Worm (Caenorhabditis elegans) whole organism, mixed stage, embryonic: ENCODE measurements around the gene msp-65.
"Not testable (repeated sequence)": the region's sequence is repeated elsewhere in the genome, so short reads cannot be mapped to it uniquely, and the experiment has no call there.

Experiments used
- bed-3 ChIP-seq: fragments of 200-800 bp; sonication (Bioruptor generic); optimal IDR thresholded peaks from 3 replicates; lab custom pipeline; 2018; ENCODE audit warnings: mild to moderate bottlenecking, missing genetic modification characterization, moderate library complexity, missing compliant biosample characterization
- ceh-83 ChIP-seq: fragments of 200-800 bp; sonication (Bioruptor generic); optimal IDR thresholded peaks from 2 replicates; lab custom pipeline; 2018; ENCODE audit warnings: mild to moderate bottlenecking, missing genetic modification characterization, missing compliant biosample characterization
- drap-1 ChIP-seq: fragments of 200-800 bp; sonication (Bioruptor generic); optimal IDR thresholded peaks from 3 replicates; lab custom pipeline; 2018; ENCODE audit warnings: mild to moderate bottlenecking, missing genetic modification characterization, missing compliant biosample characterization
- lsy-2 ChIP-seq: fragments of 150-350 bp; optimal IDR thresholded peaks from 2 replicates; lab custom pipeline; 2014; ENCODE audit warnings: missing biosample characterization, missing genetic modification characterization
- nhr-76 ChIP-seq: sonication (generic microtip); optimal IDR thresholded peaks from 2 replicates; lab custom pipeline; 2017; ENCODE audit warnings: missing biosample characterization, missing genetic modification characterization
- pha-4 ChIP-seq: fragments of 150-350 bp; optimal IDR thresholded peaks from 2 replicates; lab custom pipeline; 2018; ENCODE audit warnings: missing biosample characterization, missing genetic modification reagents, missing genetic modification characterization
- sem-2 ChIP-seq: fragments of 200-800 bp; sonication (Bioruptor generic); optimal IDR thresholded peaks from 2 replicates; lab custom pipeline; 2018; ENCODE audit warnings: mild to moderate bottlenecking, missing genetic modification characterization, missing compliant biosample characterization
- snpc-4 ChIP-seq: fragments of 150-350 bp; optimal IDR thresholded peaks from 2 replicates; lab custom pipeline; 2014; ENCODE audit warnings: missing biosample characterization, missing genetic modification characterization
- tbx-8 ChIP-seq: fragments of 200-800 bp; sonication (Bioruptor generic); optimal IDR thresholded peaks from 2 replicates; lab custom pipeline; 2018; ENCODE audit warnings: mild to moderate bottlenecking, missing genetic modification characterization, moderate library complexity, missing compliant biosample characterization
- unc-39 ChIP-seq: fragments of 150-350 bp; optimal IDR thresholded peaks from 2 replicates; lab custom pipeline; 2014; ENCODE audit warnings: missing biosample characterization, missing genetic modification characterization
- unc-62 ChIP-seq: fragments of 150-350 bp; optimal IDR thresholded peaks from 2 replicates; lab custom pipeline; 2014; ENCODE audit warnings: missing biosample characterization, missing genetic modification reagents, missing genetic modification characterization

DNA sequence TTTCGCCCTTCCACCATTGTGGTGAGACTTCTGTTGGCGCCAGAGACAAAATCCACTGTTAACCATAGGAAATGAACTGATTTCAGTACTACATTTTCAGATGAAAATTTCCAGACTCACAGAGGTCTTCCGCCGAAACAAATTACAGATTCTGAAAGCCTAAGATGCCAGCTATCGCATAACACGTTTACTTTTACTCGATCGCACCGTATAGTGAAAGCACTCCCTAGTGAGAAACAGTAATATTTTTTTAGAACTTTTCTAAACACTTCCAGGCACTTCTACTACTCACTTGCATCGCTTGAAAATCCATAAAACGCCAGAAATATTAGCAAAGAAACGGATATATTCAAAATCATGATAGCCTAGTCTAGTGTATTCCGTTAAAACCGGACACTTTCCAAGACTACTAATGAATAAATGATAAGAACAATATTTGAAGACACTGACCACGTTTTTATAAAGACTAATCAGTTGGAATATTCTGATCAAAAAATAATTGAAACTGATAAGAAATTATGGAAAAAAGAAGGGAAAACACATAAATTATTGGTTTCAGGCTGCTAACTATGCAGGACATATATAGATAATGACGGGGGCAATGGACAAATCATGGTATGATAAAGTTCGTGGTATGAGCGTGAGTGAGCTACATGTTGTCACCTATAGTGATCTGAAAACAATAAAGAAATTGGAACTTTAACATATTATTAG, 34.3 kb downstream of the msp-65 start, which contains the start of gene gba-4:
- TF ChIP-seq unc-62 (GFP tag; lab: Kevin White, UChicago); ceh-83 (GFP tag; lab: Kevin White, UChicago); drap-1; lsy-2 (tag; lab: Kevin White, UChicago); unc-39; tbx-8 (GFP tag; lab: Kevin White, UChicago); nhr-76 (tag; lab: Kevin White, UChicago); sem-2 (GFP tag; lab: Kevin White, UChicago); bed-3 (GFP tag; lab: Kevin White, UChicago); pha-4; snpc-4 (tag; lab: Kevin White, UChicago): not testable (repeated sequence)
